Worm (Caenorhabditis elegans) whole organism, early embryonic: ENCODE measurements around the gene tctn-1.

Source experiments
- B0310.2 ChIP-seq: sonication (generic microtip); optimal IDR thresholded peaks from 2 replicates; lab custom pipeline; 2016; ENCODE audit warnings: mild to moderate bottlenecking, missing genetic modification characterization, missing compliant biosample characterization
- F13C5.2 ChIP-seq: sonication (generic microtip); optimal IDR thresholded peaks from 2 replicates; lab custom pipeline; 2017; ENCODE audit warnings: mild to moderate bottlenecking, missing genetic modification characterization, inconsistent platforms, missing compliant biosample characterization
- aly-1 ChIP-seq: sonication (generic microtip); optimal IDR thresholded peaks from 2 replicates; lab custom pipeline; 2016; ENCODE audit warnings: missing genetic modification characterization, missing compliant biosample characterization
- ama-1 ChIP-seq: fragments of 150-350 bp; optimal IDR thresholded peaks from 2 replicates; lab custom pipeline; 2014
- ceh-13 ChIP-seq: fragments of 200-800 bp; sonication (Bioruptor generic); optimal IDR thresholded peaks from 2 replicates; lab custom pipeline; 2018; ENCODE audit warnings: mild to moderate bottlenecking, missing genetic modification characterization, missing compliant biosample characterization
- ceh-36 ChIP-seq: sonication (generic microtip); optimal IDR thresholded peaks from 2 replicates; lab custom pipeline; 2016; ENCODE audit warnings: missing genetic modification characterization, inconsistent platforms, missing compliant biosample characterization
- ets-7 ChIP-seq: sonication (generic microtip); optimal IDR thresholded peaks from 2 replicates; lab custom pipeline; 2016; ENCODE audit warnings: missing genotype, missing genetic modification characterization, missing compliant biosample characterization
- flt-1 ChIP-seq: fragments of 200-800 bp; sonication (Bioruptor generic); IDR thresholded peaks from 2 replicates; pipeline ENCODE4 v1.3.6; 2022; ENCODE audit warnings: missing genetic modification characterization, missing compliant biosample characterization
- hmbx-1 ChIP-seq: sonication (generic microtip); optimal IDR thresholded peaks from 2 replicates; lab custom pipeline; 2016; ENCODE audit warnings: mild to moderate bottlenecking, missing genetic modification characterization, missing compliant biosample characterization
- hmg-4 ChIP-seq: fragments of 200-800 bp; sonication (Bioruptor generic); optimal IDR thresholded peaks from 2 replicates; lab custom pipeline; 2018; ENCODE audit warnings: mild to moderate bottlenecking, missing genetic modification characterization, missing compliant biosample characterization
- hnd-1 ChIP-seq: sonication (generic microtip); optimal IDR thresholded peaks from 2 replicates; lab custom pipeline; 2016; ENCODE audit warnings: missing genetic modification characterization, missing compliant biosample characterization
- pes-1 ChIP-seq: fragments of 200-800 bp; sonication (Bioruptor generic); IDR thresholded peaks from 2 replicates; pipeline ENCODE4 v1.3.6; 2022; ENCODE audit warnings: missing genetic modification reagents, missing genetic modification characterization, missing compliant biosample characterization
- scrt-1 ChIP-seq: fragments of 200-800 bp; sonication (Bioruptor generic); IDR thresholded peaks from 2 replicates; pipeline ENCODE4 v1.3.6; 2022; ENCODE audit warnings: missing genetic modification characterization, missing compliant biosample characterization
- sea-1 ChIP-seq: fragments of 200-800 bp; sonication (Bioruptor generic); conservative IDR thresholded peaks from 2 replicates; pipeline ENCODE4 v1.3.6; 2022; ENCODE audit warnings: missing genetic modification characterization, missing compliant biosample characterization
- tbx-11 ChIP-seq: fragments of 200-800 bp; sonication (Bioruptor generic); IDR thresholded peaks from 2 replicates; pipeline ENCODE4 v1.3.6; 2022; ENCODE audit warnings: missing genetic modification characterization, missing compliant biosample characterization
- tbx-37 ChIP-seq: fragments of 200-800 bp; sonication (Bioruptor generic); conservative IDR thresholded peaks from 2 replicates; pipeline ENCODE4 v1.3.6; 2022; ENCODE audit warnings: missing genetic modification reagents, missing genetic modification characterization, missing compliant biosample characterization
- tra-4 ChIP-seq: sonication (generic microtip); optimal IDR thresholded peaks from 2 replicates; lab custom pipeline; 2017; ENCODE audit warnings: missing genetic modification characterization, missing compliant biosample characterization

tctn-1 gene

ce11 chrIV:4771792-4772191 is 24.2 kb upstream of the tctn-1 start, which contains the start of gene R11E3.2:
Gene R11E3.2, plus strand, starts transcription at chrIV:4772092.
- TF ChIP-seq ceh-13 (GFP tag; lab: Kevin White, UChicago) (no peak), tbx-11 (GFP tag; lab: Robert Waterston, UW) (no peak), tbx-37 (GFP tag; lab: Robert Waterston, UW) (no peak), ceh-36 (tag; lab: Kevin White, UChicago) (no peak), pes-1 (GFP tag; lab: Robert Waterston, UW) (no peak), B0310.2 (tag; lab: Kevin White, UChicago) (no peak), flt-1 (GFP tag; lab: Robert Waterston, UW) (no peak), hmg-4 (GFP tag; lab: Kevin White, UChicago) (no peak), hnd-1 (tag; lab: Kevin White, UChicago) (no peak), F13C5.2 (tag; lab: Kevin White, UChicago) (no peak), ets-7 (tag; lab: Kevin White, UChicago) (no peak), tra-4 (no peak), aly-1 (no peak), hmbx-1 (tag; lab: Kevin White, UChicago) (no peak), ama-1 (no peak)

ce11 chrIV:4764422-4764821 is 16.8 kb upstream of the tctn-1 start, which contains the start of gene npp-26:
Gene npp-26, plus strand, starts transcription at chrIV:4764722.
- no peak for TF ChIP-seq scrt-1 (GFP tag; lab: Robert Waterston, UW)
- no peak for TF ChIP-seq ets-7 (tag; lab: Kevin White, UChicago)
- no peak for TF ChIP-seq F13C5.2 (tag; lab: Kevin White, UChicago)

- TF ChIP-seq hmg-4 (GFP tag; lab: Kevin White, UChicago) (no peak), F13C5.2 (tag; lab: Kevin White, UChicago) (no peak), flt-1 (GFP tag; lab: Robert Waterston, UW) (no peak), tbx-37 (GFP tag; lab: Robert Waterston, UW) (no peak), ceh-36 (tag; lab: Kevin White, UChicago) (no peak), ama-1 (no peak), tra-4 (no peak), ceh-13 (GFP tag; lab: Kevin White, UChicago) (no peak), hmbx-1 (tag; lab: Kevin White, UChicago) (no peak), scrt-1 (GFP tag; lab: Robert Waterston, UW) (no peak), B0310.2 (tag; lab: Kevin White, UChicago) (no peak), ets-7 (tag; lab: Kevin White, UChicago) (no peak), hnd-1 (tag; lab: Kevin White, UChicago) (no peak), aly-1 (no peak), pes-1 (GFP tag; lab: Robert Waterston, UW) (no peak), tbx-11 (GFP tag; lab: Robert Waterston, UW) (no peak), sea-1 (GFP tag; lab: Robert Waterston, UW) (no peak)
Observed at ce11 chrIV:4763844-4764243, 16.2 kb upstream of the tctn-1 start, which contains the start of gene Y17G9B.2. Gene Y17G9B.2, plus strand, starts transcription at chrIV:4764144.

ce11 chrIV:4760378-4761084 is 12.9 kb upstream of the tctn-1 start, which contains the start of the genes memi-1 and cyp-31A3:
Gene memi-1, minus strand, starts transcription at chrIV:4760428.
Gene cyp-31A3, plus strand, starts transcription at chrIV:4761049.
- no peak for TF ChIP-seq flt-1 (GFP tag; lab: Robert Waterston, UW)
- no peak for TF ChIP-seq pes-1 (GFP tag; lab: Robert Waterston, UW)
- TF ChIP-seq tbx-37 (GFP tag; lab: Robert Waterston, UW), result no peak
- TF ChIP-seq sea-1 (GFP tag; lab: Robert Waterston, UW), result no peak
- TF ChIP-seq ceh-36 (tag; lab: Kevin White, UChicago), result no peak
- no peak for TF ChIP-seq aly-1
- TF ChIP-seq hmbx-1 (tag; lab: Kevin White, UChicago), result no peak
- no peak for TF ChIP-seq tra-4
- no peak for TF ChIP-seq F13C5.2 (tag; lab: Kevin White, UChicago)
- TF ChIP-seq ets-7 (tag; lab: Kevin White, UChicago), result no peak
- TF ChIP-seq ceh-13 (GFP tag; lab: Kevin White, UChicago), result no peak
- no peak for TF ChIP-seq scrt-1 (GFP tag; lab: Robert Waterston, UW)
- TF ChIP-seq hmg-4 (GFP tag; lab: Kevin White, UChicago), result no peak
- TF ChIP-seq hnd-1 (tag; lab: Kevin White, UChicago), result no peak

ce11 chrIV:4758659-4759058 is 11.0 kb upstream of the tctn-1 start, which contains the start of gene Y17G9B.8:
Gene Y17G9B.8, minus strand, starts transcription at chrIV:4758840.
- TF ChIP-seq ceh-13 (GFP tag; lab: Kevin White, UChicago), result no peak
- TF ChIP-seq aly-1, result no peak
- no peak for TF ChIP-seq tbx-37 (GFP tag; lab: Robert Waterston, UW)
- TF ChIP-seq hnd-1 (tag; lab: Kevin White, UChicago), result no peak
- TF ChIP-seq hmbx-1 (tag; lab: Kevin White, UChicago), result no peak
- TF ChIP-seq flt-1 (GFP tag; lab: Robert Waterston, UW), result no peak
- no peak for TF ChIP-seq F13C5.2 (tag; lab: Kevin White, UChicago)
- TF ChIP-seq B0310.2 (tag; lab: Kevin White, UChicago), result no peak
- no peak for TF ChIP-seq pes-1 (GFP tag; lab: Robert Waterston, UW)
- TF ChIP-seq scrt-1 (GFP tag; lab: Robert Waterston, UW), result no peak
- TF ChIP-seq tbx-11 (GFP tag; lab: Robert Waterston, UW), result no peak
- TF ChIP-seq tra-4, result no peak
- TF ChIP-seq ceh-36 (tag; lab: Kevin White, UChicago), result no peak
- TF ChIP-seq ama-1, result no peak

ce11 chrIV:4755929-4756655 is 8.5 kb upstream of the tctn-1 start, which contains the start of the genes fbxb-77 and Y17G9B.11:
Gene fbxb-77, minus strand, starts transcription at chrIV:4756157.
Gene Y17G9B.11, plus strand, starts transcription at chrIV:4756605.
- TF ChIP-seq tra-4 (no peak), aly-1 (no peak)
